Worm (Caenorhabditis elegans): ENCODE measurements around the gene dmd-8.

dmd-8 gene

DNA sequence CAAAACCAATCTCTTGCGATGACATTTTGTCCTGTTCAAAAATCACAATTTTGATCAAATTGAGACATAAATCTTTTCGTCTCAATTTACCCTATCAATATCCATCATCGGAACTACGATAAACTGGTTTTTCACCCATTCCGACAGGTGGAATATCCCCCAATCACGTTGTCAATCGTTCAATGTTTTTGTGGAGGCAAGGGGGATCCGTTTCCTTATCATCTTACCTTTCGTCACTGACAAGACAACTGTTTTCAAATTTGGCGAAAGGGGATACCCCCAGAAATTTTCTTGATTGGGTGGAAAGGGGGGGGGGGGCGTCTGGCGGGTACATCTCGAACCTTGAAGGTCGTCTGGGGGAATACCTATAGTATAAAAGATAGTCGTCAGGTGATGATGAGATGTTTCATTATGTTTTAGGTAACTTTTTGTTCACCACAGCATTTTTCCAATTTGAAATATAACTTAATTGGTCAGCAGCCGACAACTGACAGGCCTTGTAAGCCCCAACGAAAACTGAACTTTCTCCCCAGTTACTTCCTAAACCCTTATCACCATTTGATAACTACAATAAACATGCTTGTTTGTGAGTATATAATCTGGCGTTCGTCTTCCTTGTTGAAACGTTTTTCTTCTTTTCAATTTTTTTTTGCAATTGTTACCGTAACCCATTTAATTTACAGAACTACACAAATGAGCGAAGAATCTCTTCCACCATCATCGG, 45.1 kb upstream of the dmd-8 start, which contains the start of gene ZK6.8 (continued):
- TF ChIP-seq mdt-29 (GFP tag; IDR thresholded peaks at IDR 0.05) (no peak), saeg-2 (GFP tag; IDR thresholded peaks at IDR 0.05) (no peak), ztf-11 (tag; optimal IDR thresholded peaks at IDR 0.05) (no peak), T20F7.1 (GFP tag; optimal IDR thresholded peaks at IDR 0.05) (no peak), arid-1 (GFP tag; conservative IDR thresholded peaks at IDR 0.05) (no peak), mxl-2 (GFP tag; conservative IDR thresholded peaks at IDR 0.05) (no peak), nhr-25 (tag; optimal IDR thresholded peaks at IDR 0.05; ENCODE audit: borderline replicate concordance, insufficient read depth) (peak; percentile 36), lin-15B (tag; optimal IDR thresholded peaks at IDR 0.05) (no peak), fos-1 (tag; optimal IDR thresholded peaks at IDR 0.05) (no peak), nhr-76 (tag; optimal IDR thresholded peaks at IDR 0.05) (no peak), rbr-2 (tag; optimal IDR thresholded peaks at IDR 0.05) (no peak), pha-4 (GFP tag; IDR thresholded peaks at IDR 0.05) (no peak), pha-4 (tag; optimal IDR thresholded peaks at IDR 0.05) (no peak), D1046.2 (GFP tag; IDR thresholded peaks at IDR 0.05) (no peak), ceh-28 (tag; optimal IDR thresholded peaks at IDR 0.05) (no peak), ceh-82 (tag; optimal IDR thresholded peaks at IDR 0.05) (no peak), zfp-2 (tag; optimal IDR thresholded peaks at IDR 0.05) (no peak), daf-8 (GFP tag; IDR thresholded peaks at IDR 0.05) (no peak), nhr-6 (tag; optimal IDR thresholded peaks at IDR 0.05) (no peak), lir-3 (tag; optimal IDR thresholded peaks at IDR 0.05) (no peak), nhr-77 (tag; optimal IDR thresholded peaks at IDR 0.05) (no peak), nhr-42 (GFP tag; IDR thresholded peaks at IDR 0.05) (no peak), lsy-2 (tag; optimal IDR thresholded peaks at IDR 0.05) (peak in 1 of 2 experiments; percentile 33), hif-1 (tag; optimal IDR thresholded peaks at IDR 0.05) (no peak)

DNA sequence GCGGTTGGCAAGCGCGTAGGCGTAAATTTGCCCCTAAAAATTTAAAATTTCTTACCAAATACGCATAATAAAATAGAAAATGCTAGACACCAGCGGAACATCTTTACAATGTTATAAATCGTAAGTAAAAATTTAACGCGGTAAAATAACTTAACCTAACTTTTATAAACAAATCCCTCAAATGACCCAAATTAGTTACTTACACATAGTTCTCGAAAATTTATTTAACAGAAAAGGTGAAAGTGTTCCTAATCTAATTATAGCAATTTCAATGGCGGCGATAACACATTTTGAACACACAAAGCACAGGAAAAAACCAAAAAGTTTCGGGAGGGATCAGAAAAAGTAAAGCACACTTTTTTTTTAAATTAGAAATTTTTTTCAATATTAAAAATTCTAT, 43.9 kb upstream of the dmd-8 start, which contains the start of gene mltn-8:
mltn-8 (minus strand) TSS at position 101 of the 400 bp plus-strand sequence.
- TF ChIP-seq mdt-29 (GFP tag; IDR thresholded peaks at IDR 0.05) (no peak), dve-1 (tag; optimal IDR thresholded peaks at IDR 0.05; ENCODE audit: insufficient read depth) (no peak), dmd-9 (GFP tag; IDR thresholded peaks at IDR 0.05) (no peak), zag-1 (tag; optimal IDR thresholded peaks at IDR 0.05) (no peak), dpl-1 (GFP tag; optimal IDR thresholded peaks at IDR 0.05) (no peak), nhr-77 (tag; optimal IDR thresholded peaks at IDR 0.05) (no peak), lir-3 (tag; optimal IDR thresholded peaks at IDR 0.05) (no peak), lim-7 (GFP tag; IDR thresholded peaks at IDR 0.05) (no peak), Y75B8A.6 (GFP tag; IDR thresholded peaks at IDR 0.05) (no peak), zfp-3 (GFP tag; conservative IDR thresholded peaks at IDR 0.05) (no peak), ceh-20 (GFP tag; IDR thresholded peaks at IDR 0.05) (no peak), spr-3 (GFP tag; optimal IDR thresholded peaks at IDR 0.05) (no peak), daf-16 (GFP tag; optimal IDR thresholded peaks at IDR 0.05) (no peak), daf-16 (tag; optimal IDR thresholded peaks at IDR 0.05) (no peak)

DNA sequence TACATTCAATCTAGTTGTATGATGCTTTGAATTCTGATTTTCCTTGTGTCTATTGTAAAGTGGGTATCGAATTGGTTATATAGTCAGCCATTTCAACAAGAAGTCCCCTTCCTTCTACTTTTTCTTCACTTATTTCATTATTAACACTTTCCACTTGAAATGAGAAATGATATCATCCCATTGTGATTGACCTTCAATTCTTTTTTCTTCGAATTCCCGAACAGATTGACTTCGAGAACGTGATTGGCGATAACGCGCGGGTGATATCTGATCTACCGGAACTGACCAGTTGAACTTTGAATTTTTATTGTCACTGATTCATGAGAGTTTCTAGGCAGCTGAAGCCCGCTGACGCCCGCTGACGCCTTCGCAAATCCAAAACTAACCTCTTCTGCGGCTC, 42.0 kb upstream of the dmd-8 start:
- TF ChIP-seq hlh-30 (tag; optimal IDR thresholded peaks at IDR 0.05; ENCODE audit: insufficient read depth) (peak; percentile 29), hlh-11 (tag; optimal IDR thresholded peaks at IDR 0.05) (peak; percentile 14), nhr-102 (tag; optimal IDR thresholded peaks at IDR 0.05) (no peak), zip-2 (tag; optimal IDR thresholded peaks at IDR 0.05) (no peak), nhr-6 (tag; optimal IDR thresholded peaks at IDR 0.05) (no peak), nhr-48 (tag; optimal IDR thresholded peaks at IDR 0.05) (peak; percentile 31), mxl-3 (GFP tag; optimal IDR thresholded peaks at IDR 0.05) (peak; percentile 19), zfp-2 (tag; optimal IDR thresholded peaks at IDR 0.05) (no peak), dmd-6 (GFP tag; IDR thresholded peaks at IDR 0.05) (peak; percentile 31), tra-1 (GFP tag; IDR thresholded peaks at IDR 0.05) (0 out of 2 replicates have a peak, but pooled peaks have one; percentile 28), nhr-237 (tag; optimal IDR thresholded peaks at IDR 0.05) (no peak), nhr-28 (tag; optimal IDR thresholded peaks at IDR 0.05) (peak; percentile 63), mdl-1 (tag; optimal IDR thresholded peaks at IDR 0.05) (peak in 1 of 2 experiments; percentile 22)

Data from whole organism, L4 larva.